Worm (Caenorhabditis elegans): ENCODE data around the gene npl-4.1.
"Not testable (repeated sequence)": the region's sequence is repeated elsewhere in the genome, so short reads cannot be mapped to it uniquely, and the experiment has no call there.

Gene npl-4.1

ce11 chrII:5607756-5608155 lies 23.4 kb upstream of the npl-4.1 start, which contains the start of gene C17G10.7:
Gene C17G10.7, minus strand, starts transcription at chrII:5607856.
- TF ChIP-seq sdz-12 (GFP tag; optimal IDR thresholded peaks at IDR 0.05) (no peak), dve-1 (tag; optimal IDR thresholded peaks at IDR 0.05; ENCODE audit: insufficient read depth) (no peak), ceh-62 (tag; optimal IDR thresholded peaks at IDR 0.05) (no peak), skn-1 (tag; optimal IDR thresholded peaks at IDR 0.05) (no peak), ceh-32 (tag; optimal IDR thresholded peaks at IDR 0.05; ENCODE audit: poor library complexity) (no peak), cey-2 (tag; optimal IDR thresholded peaks at IDR 0.05; ENCODE audit: borderline replicate concordance, insufficient read depth) (no peak), ceh-20 (GFP tag; IDR thresholded peaks at IDR 0.05) (no peak), nhr-25 (tag; optimal IDR thresholded peaks at IDR 0.05; ENCODE audit: borderline replicate concordance, insufficient read depth) (no peak)

ce11 chrII:5619298-5619697 lies 11.9 kb upstream of the npl-4.1 start, which contains the start of gene dhs-6:
Gene dhs-6, minus strand, starts transcription at chrII:5619319.
- TF ChIP-seq daf-16 (GFP tag; optimal IDR thresholded peaks at IDR 0.05), result no peak
- peak; percentile 65 for TF ChIP-seq daf-16 (tag; optimal IDR thresholded peaks at IDR 0.05)
- peak; percentile 49 for TF ChIP-seq mep-1 (tag; optimal IDR thresholded peaks at IDR 0.05)
- TF ChIP-seq vab-7 (GFP tag; IDR thresholded peaks at IDR 0.05), result no peak
- no peak for TF ChIP-seq attf-4 (tag; optimal IDR thresholded peaks at IDR 0.05)
- TF ChIP-seq T20F7.1 (GFP tag; optimal IDR thresholded peaks at IDR 0.05), result peak; percentile 54
- peak; percentile 37 for TF ChIP-seq aha-1 (tag)
- TF ChIP-seq lin-29 (GFP tag; IDR thresholded peaks at IDR 0.05), result no peak
- peak; percentile 17 for TF ChIP-seq spr-1 (tag; optimal IDR thresholded peaks at IDR 0.05)
- TF ChIP-seq nhr-10 (tag; optimal IDR thresholded peaks at IDR 0.05), result no peak
- TF ChIP-seq ama-1 (optimal IDR thresholded peaks at IDR 0.05), result peak; percentile 5
- peak; percentile 41 for TF ChIP-seq nhr-28 (tag; optimal IDR thresholded peaks at IDR 0.05)
- no peak for TF ChIP-seq ZK337.2 (GFP tag; IDR thresholded peaks at IDR 0.05)
- peak; percentile 50 for TF ChIP-seq duxl-1 (tag; optimal IDR thresholded peaks at IDR 0.05; ENCODE audit: poor library complexity)
- TF ChIP-seq ces-1 (GFP tag; optimal IDR thresholded peaks at IDR 0.05), result no peak
- TF ChIP-seq zfp-3 (GFP tag; conservative IDR thresholded peaks at IDR 0.05), result no peak
- TF ChIP-seq nhr-42 (GFP tag; IDR thresholded peaks at IDR 0.05), result no peak
- TF ChIP-seq unc-62 (GFP tag; optimal IDR thresholded peaks at IDR 0.05 in 1 of 2), result no peak
- TF ChIP-seq unc-62 (tag; optimal IDR thresholded peaks at IDR 0.05), result no peak
- no peak for TF ChIP-seq arid-1 (GFP tag; conservative IDR thresholded peaks at IDR 0.05)
- TF ChIP-seq jun-1 (tag; optimal IDR thresholded peaks at IDR 0.05), result no peak
- no peak for TF ChIP-seq tra-1 (GFP tag; IDR thresholded peaks at IDR 0.05)
- peak; percentile 47 for TF ChIP-seq dve-1 (tag; optimal IDR thresholded peaks at IDR 0.05; ENCODE audit: insufficient read depth)
- TF ChIP-seq nhr-6 (tag; optimal IDR thresholded peaks at IDR 0.05), result peak; percentile 28
- TF ChIP-seq nhr-25 (tag; optimal IDR thresholded peaks at IDR 0.05; ENCODE audit: borderline replicate concordance, insufficient read depth), result no peak
- peak; percentile 15 for TF ChIP-seq hlh-30 (tag; optimal IDR thresholded peaks at IDR 0.05; ENCODE audit: insufficient read depth)
- TF ChIP-seq mxl-2 (GFP tag; conservative IDR thresholded peaks at IDR 0.05), result no peak
- TF ChIP-seq F10B5.3 (tag; optimal IDR thresholded peaks at IDR 0.05), result no peak
- peak in 1 of 2 experiments; percentile 6 for TF ChIP-seq lsy-2 (tag; optimal IDR thresholded peaks at IDR 0.05)

- TF ChIP-seq daf-8, hmg-1.1, tag-97 (GFP tag; IDR thresholded peaks at IDR 0.05): not testable (repeated sequence)
Observed at ce11 chrII:5622383-5622939, 8.7 kb upstream of the npl-4.1 start, which contains the start of the genes eif-3.L and npl-4.2. Gene eif-3.L, minus strand, starts transcription at chrII:5622483. Gene npl-4.2, plus strand, starts transcription at chrII:5622889.

Measured in whole organism, L4 larva.